Fruit fly (Drosophila melanogaster): ENCODE results near the gene Ilp3.

The Ilp3 gene

DNA sequence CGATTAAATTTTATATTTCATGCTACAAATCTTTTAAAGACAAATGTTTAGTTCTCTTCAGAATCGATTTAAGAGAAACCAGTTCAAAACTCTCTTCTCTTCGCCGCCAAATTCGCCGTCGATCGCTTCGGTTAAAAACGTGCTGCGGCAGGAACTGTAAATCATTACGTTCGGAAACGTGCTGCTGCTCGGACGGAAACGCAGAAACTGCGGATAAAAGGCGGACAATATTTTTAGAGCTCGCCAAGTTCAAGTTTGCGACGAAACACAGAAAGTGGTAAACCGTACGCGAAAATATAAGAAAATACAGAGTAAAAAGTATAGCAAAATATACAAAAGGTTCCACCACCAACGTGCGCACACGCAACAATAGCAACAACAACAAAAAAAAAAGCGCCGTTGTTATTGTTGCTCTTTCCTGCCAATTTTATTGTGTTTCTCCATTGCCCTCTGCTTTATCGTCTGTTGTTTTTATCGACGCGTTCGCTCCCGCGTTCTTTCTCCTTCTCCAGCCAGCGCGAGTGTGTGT lies 38.5 kb downstream of the Ilp3 start, which contains the start of gene Ae2 (continued):
- TF ChIP-seq ssp (GFP tag; IDR thresholded peaks at IDR 0.05) (no peak), CG8388 (GFP tag; optimal IDR thresholded peaks at IDR 0.05) (no peak), Doc3 (GFP tag; IDR thresholded peaks at IDR 0.05; ENCODE audit: partially characterized antibody) (no peak), nau (GFP tag; optimal IDR thresholded peaks at IDR 0.05) (no peak), Abd-B (GFP tag; optimal IDR thresholded peaks at IDR 0.05) (no peak), toy (GFP tag; IDR thresholded peaks at IDR 0.05) (no peak), knrl (GFP tag; IDR thresholded peaks at IDR 0.05; ENCODE audit: partially characterized antibody) (no peak), lab (GFP tag; optimal IDR thresholded peaks at IDR 0.05) (peak; percentile 26), CG34224 (GFP tag; IDR thresholded peaks at IDR 0.05; ENCODE audit: partially characterized antibody) (peak; percentile 24; the same call in 1 of the 3 replicates), NK7.1 (GFP tag; optimal IDR thresholded peaks at IDR 0.05) (no peak), CG2875 (GFP tag; optimal IDR thresholded peaks at IDR 0.05) (no peak), CG7928 (GFP tag; optimal IDR thresholded peaks at IDR 0.05) (no peak), Taf1 (GFP tag; IDR thresholded peaks at IDR 0.05) (no peak), fd64A (GFP tag; optimal IDR thresholded peaks at IDR 0.05) (no peak), Med (GFP tag) (peak; percentile 85), CG11247 (GFP tag; IDR thresholded peaks at IDR 0.05) (no peak), CG4360 (GFP tag; IDR thresholded peaks at IDR 0.05) (peak; percentile 10; the same call in 1 of the 2 replicates), chinmo (GFP tag; IDR thresholded peaks at IDR 0.05; ENCODE audit: partially characterized antibody) (no peak), CG8924 (tag; optimal IDR thresholded peaks at IDR 0.05) (no peak), Bdp1 (GFP tag; optimal IDR thresholded peaks at IDR 0.05) (no peak), CG9437 (GFP tag; optimal IDR thresholded peaks at IDR 0.05) (peak; percentile 72), CHES-1-like (GFP tag; optimal IDR thresholded peaks at IDR 0.05) (no peak), grau (tag; optimal IDR thresholded peaks at IDR 0.05) (peak; percentile 3), CG10147 (GFP tag; optimal IDR thresholded peaks at IDR 0.05) (no peak), CG13296 (GFP tag; optimal IDR thresholded peaks at IDR 0.05) (no peak), h (optimal IDR thresholded peaks at IDR 0.05) (no peak), CG10431 (GFP tag; optimal IDR thresholded peaks at IDR 0.05) (no peak), CG12391 (tag; optimal IDR thresholded peaks at IDR 0.05) (no peak), kni (GFP tag; optimal IDR thresholded peaks at IDR 0.05) (no peak), pb (GFP tag; optimal IDR thresholded peaks at IDR 0.05) (no peak), Kr (GFP tag; optimal IDR thresholded peaks at IDR 0.05) (no peak), Rfx (GFP tag; IDR thresholded peaks at IDR 0.05) (no peak; the same call in 1 of the 2 replicates), vfl (GFP tag; optimal IDR thresholded peaks at IDR 0.05) (no peak), ems (GFP tag; optimal IDR thresholded peaks at IDR 0.05) (no peak), Jarid2 (GFP tag; optimal IDR thresholded peaks at IDR 0.05) (peak; percentile 84), NFAT (GFP tag; IDR thresholded peaks at IDR 0.05) (peak; percentile 28; the same call in 1 of the 2 replicates), CG33213 (GFP tag; optimal IDR thresholded peaks at IDR 0.05) (no peak), CG11560 (tag; IDR thresholded peaks at IDR 0.05) (no peak), bigmax (GFP tag; optimal IDR thresholded peaks at IDR 0.05) (no peak), CG42726 (GFP tag; IDR thresholded peaks at IDR 0.05; ENCODE audit: partially characterized antibody) (no peak), ERR (GFP tag; optimal IDR thresholded peaks at IDR 0.05) (no peak), CG15269 (tag; optimal IDR thresholded peaks at IDR 0.05) (peak; percentile 24), Lim3 (GFP tag; IDR thresholded peaks at IDR 0.05) (no peak), shn (GFP tag; optimal IDR thresholded peaks at IDR 0.05) (no peak), CG2712 (tag; optimal IDR thresholded peaks at IDR 0.05) (peak; percentile 10), Lhr (GFP tag; optimal IDR thresholded peaks at IDR 0.05) (no peak), CG34422 (GFP tag; IDR thresholded peaks at IDR 0.05) (no peak), CG16863 (GFP tag; optimal IDR thresholded peaks at IDR 0.05) (no peak), CG1647 (GFP tag; optimal IDR thresholded peaks at IDR 0.05) (no peak), CG32532 (GFP tag; IDR thresholded peaks at IDR 0.05) (0 out of 2 replicates have a peak, but pooled peaks have one; percentile 14), CG3163 (GFP tag; optimal IDR thresholded peaks at IDR 0.05) (peak; percentile 93)
